Worm (Caenorhabditis elegans): Measurements from ENCODE around the gene C25E10.8.

Gene C25E10.8

ce11 chrV:9098280-9098973, 44.6 kb upstream of the C25E10.8 start, which contains the start of gene F21C10.9 (continued):
- TF ChIP-seq mdl-1 (tag; optimal IDR thresholded peaks at IDR 0.05) = peak in 1 of 2 experiments; percentile 16
- TF ChIP-seq isw-1 (GFP tag; IDR thresholded peaks at IDR 0.05) = no peak
- TF ChIP-seq egl-27 (tag; optimal IDR thresholded peaks at IDR 0.05) = no peak
- TF ChIP-seq aly-2 (tag; optimal IDR thresholded peaks at IDR 0.05) = no peak
- TF ChIP-seq nhr-237 (tag; optimal IDR thresholded peaks at IDR 0.05) = no peak
- TF ChIP-seq dsc-1 (tag; optimal IDR thresholded peaks at IDR 0.05) = no peak
- TF ChIP-seq nhr-77 (tag; optimal IDR thresholded peaks at IDR 0.05) = no peak
- TF ChIP-seq ceh-90 (tag; optimal IDR thresholded peaks at IDR 0.05) = no peak
- no peak for TF ChIP-seq pax-3 (tag; optimal IDR thresholded peaks at IDR 0.05)
- TF ChIP-seq C16A3.4 (tag; optimal IDR thresholded peaks at IDR 0.05) = no peak
- no peak for TF ChIP-seq nhr-47 (tag; optimal IDR thresholded peaks at IDR 0.05)
- no peak for TF ChIP-seq lin-15B (tag; optimal IDR thresholded peaks at IDR 0.05)
- TF ChIP-seq alr-1 (tag; optimal IDR thresholded peaks at IDR 0.05; ENCODE audit: borderline replicate concordance) = no peak
- TF ChIP-seq lin-14 (GFP tag; optimal IDR thresholded peaks at IDR 0.05) = peak; percentile 2
- no peak for TF ChIP-seq nhr-12 (tag; optimal IDR thresholded peaks at IDR 0.05)
- TF ChIP-seq nhr-71 (tag; optimal IDR thresholded peaks at IDR 0.05) = peak; percentile 50
- no peak for TF ChIP-seq ceh-82 (tag; optimal IDR thresholded peaks at IDR 0.05)
- no peak for TF ChIP-seq nhr-11 (tag; optimal IDR thresholded peaks at IDR 0.05)
- TF ChIP-seq nhr-90 (tag; optimal IDR thresholded peaks at IDR 0.05; ENCODE audit: poor library complexity) = peak; percentile 23
- peak; percentile 31; the same call in 1 of the 2 replicates for TF ChIP-seq grh-1 (GFP tag; IDR thresholded peaks at IDR 0.05)
- no peak for TF ChIP-seq ama-1 (optimal IDR thresholded peaks at IDR 0.05)
- TF ChIP-seq hlh-4 (tag; optimal IDR thresholded peaks at IDR 0.05) = no peak
- TF ChIP-seq lin-39 (tag; optimal IDR thresholded peaks at IDR 0.05) = no peak
- TF ChIP-seq xbp-1 (tag; optimal IDR thresholded peaks at IDR 0.05) = no peak
- no peak for TF ChIP-seq zag-1 (tag; optimal IDR thresholded peaks at IDR 0.05)
- TF ChIP-seq egl-13 (tag; optimal IDR thresholded peaks at IDR 0.05) = no peak
- TF ChIP-seq lsy-2 (tag; optimal IDR thresholded peaks at IDR 0.05) = no peak
- peak; percentile 5 for TF ChIP-seq elt-2 (tag; optimal IDR thresholded peaks at IDR 0.05)
- TF ChIP-seq snu-23 (GFP tag; optimal IDR thresholded peaks at IDR 0.05) = peak; percentile 7
- TF ChIP-seq dpl-1 (GFP tag; optimal IDR thresholded peaks at IDR 0.05) = no peak
- no peak for TF ChIP-seq swsn-7 (tag; optimal IDR thresholded peaks at IDR 0.05)
- TF ChIP-seq lir-3 (tag; optimal IDR thresholded peaks at IDR 0.05; ENCODE audit: poor library complexity) = no peak
- no peak for TF ChIP-seq nhr-84 (tag; optimal IDR thresholded peaks at IDR 0.05)
- no peak for TF ChIP-seq unc-86 (tag; optimal IDR thresholded peaks at IDR 0.05)

- TF ChIP-seq ceh-88 (GFP tag; IDR thresholded peaks at IDR 0.05) (0 out of 2 replicates have a peak, but pooled peaks have one; percentile 19), elt-2 (tag; optimal IDR thresholded peaks at IDR 0.05) (peak; percentile 9), lin-15B (tag; optimal IDR thresholded peaks at IDR 0.05) (no peak), lin-35 (GFP tag; optimal IDR thresholded peaks at IDR 0.05) (peak in 1 of 2 experiments; percentile 24), F16B12.6 (tag; optimal IDR thresholded peaks at IDR 0.05) (no peak), mdl-1 (tag; optimal IDR thresholded peaks at IDR 0.05) (no peak), lir-3 (tag; optimal IDR thresholded peaks at IDR 0.05; ENCODE audit: poor library complexity) (peak; percentile 44)
Observed at ce11 chrV:9097213-9097612, 43.3 kb upstream of the C25E10.8 start.

ce11 chrV:9096674-9097073, 42.8 kb upstream of the C25E10.8 start:
- TF ChIP-seq dsc-1 (tag; optimal IDR thresholded peaks at IDR 0.05) = no peak
- no peak for TF ChIP-seq pag-3 (tag; optimal IDR thresholded peaks at IDR 0.05; ENCODE audit: borderline replicate concordance, insufficient read depth)
- TF ChIP-seq mab-9 (GFP tag; IDR thresholded peaks at IDR 0.05) = no peak
- no peak for TF ChIP-seq nhr-76 (tag; optimal IDR thresholded peaks at IDR 0.05)
- TF ChIP-seq pax-3 (tag; optimal IDR thresholded peaks at IDR 0.05) = no peak
- TF ChIP-seq nhr-77 (tag; optimal IDR thresholded peaks at IDR 0.05) = no peak
- TF ChIP-seq lin-14 (GFP tag; optimal IDR thresholded peaks at IDR 0.05) = peak; percentile 14
- peak; percentile 15 for TF ChIP-seq nhr-20 (tag; optimal IDR thresholded peaks at IDR 0.05)
- TF ChIP-seq mep-1 (tag; optimal IDR thresholded peaks at IDR 0.05) = no peak
- TF ChIP-seq nhr-85 (tag) = peak; percentile 59
- TF ChIP-seq F16B12.6 (tag; optimal IDR thresholded peaks at IDR 0.05) = no peak
- no peak for TF ChIP-seq fkh-10 (GFP tag; optimal IDR thresholded peaks at IDR 0.05)
- no peak for TF ChIP-seq Y116A8C.19 (tag; optimal IDR thresholded peaks at IDR 0.05; ENCODE audit: borderline replicate concordance)
- no peak for TF ChIP-seq snpc-4 (tag; optimal IDR thresholded peaks at IDR 0.05)
- TF ChIP-seq nhr-71 (tag; optimal IDR thresholded peaks at IDR 0.05) = no peak
- no peak for TF ChIP-seq C04F5.9 (tag; optimal IDR thresholded peaks at IDR 0.05)
- TF ChIP-seq alr-1 (tag; optimal IDR thresholded peaks at IDR 0.05; ENCODE audit: borderline replicate concordance) = no peak
- peak; percentile 18 for TF ChIP-seq ama-1 (optimal IDR thresholded peaks at IDR 0.05)
- TF ChIP-seq ztf-4 (tag; optimal IDR thresholded peaks at IDR 0.05) = no peak
- TF ChIP-seq C16A3.4 (tag; optimal IDR thresholded peaks at IDR 0.05) = peak; percentile 1
- TF ChIP-seq ets-5 (GFP tag; IDR thresholded peaks at IDR 0.05) = no peak

Measured in whole organism, L1 larva.